Fruit fly (Drosophila melanogaster) whole organism, embryonic: ENCODE measurements around the gene Nadsyn.

ENCODE experiments used
- CG11695 ChIP-seq: fragments of 200-800 bp; sonication (Bioruptor generic); IDR thresholded peaks from 3 replicates; pipeline ENCODE4 v1.3.6; 2022; ENCODE audit warnings: missing biosample characterization, missing genetic modification characterization
- CG12155 ChIP-seq: fragments of 200-800 bp; sonication (Bioruptor generic); optimal IDR thresholded peaks from 3 replicates; lab custom pipeline; 2016; ENCODE audit warnings: missing biosample characterization, missing genetic modification characterization
- CG14667 ChIP-seq: fragments of 200-800 bp; sonication (Bioruptor generic); IDR thresholded peaks from 2 replicates; pipeline ENCODE4 v1.3.6; 2022; ENCODE audit warnings: missing biosample characterization, missing genetic modification characterization
- CG1602 ChIP-seq: fragments of 200-800 bp; sonication (Bioruptor generic); optimal IDR thresholded peaks from 3 replicates; lab custom pipeline; 2016; ENCODE audit warnings: missing biosample characterization, missing genetic modification characterization
- CG16779 ChIP-seq: fragments of 200-800 bp; sonication (Bioruptor generic); IDR thresholded peaks from 2 replicates; pipeline ENCODE4 v1.3.6; 2022; ENCODE audit warnings: missing biosample characterization, missing genetic modification characterization
- CG16863 ChIP-seq: fragments of 200-800 bp; sonication (Bioruptor generic); optimal IDR thresholded peaks from 3 replicates; lab custom pipeline; 2016; ENCODE audit warnings: missing biosample characterization, missing genetic modification characterization
- CG1832 ChIP-seq: fragments of 200-800 bp; sonication (Bioruptor generic); optimal IDR thresholded peaks from 2 replicates; lab custom pipeline; 2017; ENCODE audit warnings: missing biosample characterization, mild to moderate bottlenecking, missing genetic modification characterization, inconsistent platforms
- CG18599 ChIP-seq: fragments of 200-800 bp; sonication (Bioruptor generic); optimal IDR thresholded peaks from 3 replicates; lab custom pipeline; 2017; ENCODE audit warnings: missing biosample characterization, missing genetic modification characterization, mild to moderate bottlenecking, moderate library complexity, missing genetic modification reagents
- CG32767 ChIP-seq: fragments of 200-800 bp; sonication (Bioruptor generic); IDR thresholded peaks from 2 replicates; pipeline ENCODE4 v1.3.6; 2022; ENCODE audit warnings: missing biosample characterization, missing genetic modification characterization
- CG34224 ChIP-seq: fragments of 200-800 bp; sonication (Bioruptor generic); IDR thresholded peaks from 3 replicates; pipeline ENCODE4 v1.3.6; 2022; ENCODE audit warnings: missing biosample characterization, missing genetic modification characterization; ENCODE audit not compliant: partially characterized antibody
- CG43689 ChIP-seq: fragments of 200-800 bp; sonication (Bioruptor generic); IDR thresholded peaks from 2 replicates; pipeline ENCODE4 v1.3.6; 2022; ENCODE audit warnings: missing biosample characterization, missing genetic modification characterization
- CG8924 ChIP-seq: fragments of 200-800 bp; optimal IDR thresholded peaks from 3 replicates; lab custom pipeline; 2019; ENCODE audit warnings: missing biosample characterization, mild to moderate bottlenecking, missing genetic modification characterization, moderate library complexity
- CG9609 ChIP-seq: fragments of 200-800 bp; sonication (Bioruptor generic); optimal IDR thresholded peaks from 3 replicates; lab custom pipeline; 2016; ENCODE audit warnings: missing biosample characterization, missing genetic modification characterization
- CTCF ChIP-seq: fragments of 200-800 bp; sonication (Bioruptor generic); optimal IDR thresholded peaks from 2 replicates; lab custom pipeline; 2017; ENCODE audit warnings: missing biosample characterization, mild to moderate bottlenecking, missing genetic modification characterization, moderate library complexity
- D ChIP-seq, 2 experiments: fragments of 200-800 bp in 1 of 2; fragments of >200 bp in 1 of 2; sonication (Bioruptor generic) in 1 of 2; optimal IDR thresholded peaks; 2 replicates in 1 of 2; 3 replicates in 1 of 2; lab custom pipeline; 2017; ENCODE audit warnings: mild to moderate bottlenecking in 1 of 2, missing biosample characterization in 1 of 2, missing genetic modification characterization in 1 of 2, missing genetic modification reagents in 1 of 2
- D19A ChIP-seq: fragments of 200-800 bp; optimal IDR thresholded peaks from 3 replicates; lab custom pipeline; 2019; ENCODE audit warnings: missing biosample characterization, mild to moderate bottlenecking, missing genetic modification characterization, moderate library complexity
- E2f2 ChIP-seq: fragments of 200-800 bp; sonication (Bioruptor generic); IDR thresholded peaks from 2 replicates; pipeline ENCODE4 v1.3.6; 2022; ENCODE audit warnings: missing biosample characterization, missing genetic modification characterization
- Fer2 ChIP-seq: fragments of 200-800 bp; sonication (Bioruptor generic); optimal IDR thresholded peaks from 2 replicates; lab custom pipeline; 2018; ENCODE audit warnings: missing biosample characterization, mild to moderate bottlenecking, missing genetic modification characterization, moderate library complexity
- HLH4C ChIP-seq: fragments of 200-800 bp; sonication (Bioruptor generic); IDR thresholded peaks from 3 replicates; pipeline ENCODE4 v1.3.6; 2022; ENCODE audit warnings: missing biosample characterization, missing genetic modification characterization; ENCODE audit not compliant: partially characterized antibody
- Hand ChIP-seq: fragments of 200-800 bp; sonication (Bioruptor generic); optimal IDR thresholded peaks from 2 replicates; lab custom pipeline; 2017; ENCODE audit warnings: mild to moderate bottlenecking, missing biosample characterization, missing genetic modification reagents, missing genetic modification characterization
- Lhr ChIP-seq: fragments of 200-800 bp; sonication (Bioruptor generic); optimal IDR thresholded peaks from 3 replicates; lab custom pipeline; 2017; ENCODE audit warnings: mild to moderate bottlenecking, missing biosample characterization, missing genetic modification reagents, missing genetic modification characterization
- Max ChIP-seq: fragments of 200-800 bp; sonication (Bioruptor generic); optimal IDR thresholded peaks from 2 replicates; lab custom pipeline; 2016; ENCODE audit warnings: missing biosample characterization, mild to moderate bottlenecking, missing genetic modification characterization
- Meics ChIP-seq: fragments of 200-800 bp; sonication (Bioruptor generic); optimal IDR thresholded peaks from 2 replicates; lab custom pipeline; 2017; ENCODE audit warnings: missing biosample characterization, mild to moderate bottlenecking, missing genetic modification characterization
- Nf-YA ChIP-seq: fragments of 200-800 bp; sonication (Bioruptor generic); IDR thresholded peaks from 2 replicates; pipeline ENCODE4 v1.3.6; 2022; ENCODE audit warnings: missing biosample characterization, missing genetic modification characterization
- Oaz ChIP-seq: fragments of 200-800 bp; sonication (Bioruptor generic); IDR thresholded peaks from 2 replicates; pipeline ENCODE4 v1.3.6; 2022; ENCODE audit warnings: missing biosample characterization, missing genetic modification characterization
- Opbp ChIP-seq: fragments of 200-800 bp; sonication (Bioruptor generic); IDR thresholded peaks from 3 replicates; pipeline ENCODE4 v1.3.6; 2022; ENCODE audit warnings: missing biosample characterization, missing genetic modification characterization; ENCODE audit not compliant: partially characterized antibody
- Scr ChIP-seq: fragments of 200-800 bp; sonication (Bioruptor generic); IDR thresholded peaks from 2 replicates; pipeline ENCODE4 v1.3.6; 2022; ENCODE audit warnings: missing biosample characterization, missing genetic modification characterization; ENCODE audit not compliant: partially characterized antibody
- Six4 ChIP-seq: fragments of 200-800 bp; sonication (Bioruptor generic); optimal IDR thresholded peaks from 2 replicates; lab custom pipeline; 2016; ENCODE audit warnings: missing biosample characterization, missing genetic modification characterization
- Sox102F ChIP-seq: fragments of 200-800 bp; sonication (Bioruptor generic); optimal IDR thresholded peaks from 2 replicates; lab custom pipeline; 2018; ENCODE audit warnings: missing biosample characterization, mild to moderate bottlenecking, missing genetic modification characterization, moderate library complexity
- ash1 ChIP-seq: fragments of 200-800 bp; sonication (Bioruptor generic); optimal IDR thresholded peaks from 2 replicates; lab custom pipeline; 2018; ENCODE audit warnings: missing biosample characterization, mild to moderate bottlenecking, missing genetic modification characterization
- bcd ChIP-seq: fragments of 200-800 bp; sonication (Bioruptor generic); optimal IDR thresholded peaks from 2 replicates; lab custom pipeline; 2017; ENCODE audit warnings: missing biosample characterization, mild to moderate bottlenecking, missing genetic modification characterization
- caup ChIP-seq: fragments of 200-800 bp; sonication (Bioruptor generic); optimal IDR thresholded peaks from 3 replicates; lab custom pipeline; 2017; ENCODE audit warnings: missing biosample characterization, mild to moderate bottlenecking, missing genetic modification characterization, moderate library complexity; ENCODE audit not compliant: severe bottlenecking
- ems ChIP-seq: fragments of 200-800 bp; sonication (Bioruptor generic); optimal IDR thresholded peaks from 3 replicates; lab custom pipeline; 2016; ENCODE audit warnings: missing biosample characterization, missing genetic modification characterization
- gcm2 ChIP-seq: fragments of 200-800 bp; sonication (Bioruptor generic); optimal IDR thresholded peaks from 2 replicates; lab custom pipeline; 2016; ENCODE audit warnings: missing biosample characterization, missing genetic modification characterization
- ken ChIP-seq: fragments of 200-800 bp; sonication (Bioruptor generic); IDR thresholded peaks from 3 replicates; pipeline ENCODE4 v1.3.6; 2022; ENCODE audit warnings: missing biosample characterization, missing genetic modification characterization
- maf-S ChIP-seq: fragments of 200-800 bp; sonication (Bioruptor generic); optimal IDR thresholded peaks from 2 replicates; lab custom pipeline; 2016; ENCODE audit warnings: missing biosample characterization, missing genetic modification characterization
- nmo ChIP-seq: fragments of 200-800 bp; sonication (Bioruptor generic); optimal IDR thresholded peaks from 2 replicates; lab custom pipeline; 2018; ENCODE audit warnings: missing biosample characterization, mild to moderate bottlenecking, missing genetic modification characterization, moderate library complexity
- phol ChIP-seq: fragments of 200-800 bp; sonication (Bioruptor generic); optimal IDR thresholded peaks from 3 replicates; lab custom pipeline; 2018; ENCODE audit warnings: missing biosample characterization, mild to moderate bottlenecking, missing genetic modification characterization, moderate library complexity
- repo ChIP-seq: fragments of 200-800 bp; sonication (Bioruptor generic); optimal IDR thresholded peaks from 2 replicates; lab custom pipeline; 2016; ENCODE audit warnings: missing biosample characterization, missing genetic modification characterization
- ro ChIP-seq: fragments of 200-800 bp; sonication (Bioruptor generic); IDR thresholded peaks from 2 replicates; pipeline ENCODE4 v1.3.6; 2022; ENCODE audit warnings: missing biosample characterization, missing genetic modification characterization
- row ChIP-seq: fragments of 200-800 bp; sonication (Bioruptor generic); IDR thresholded peaks from 3 replicates; pipeline ENCODE4 v1.3.6; 2022; ENCODE audit warnings: missing biosample characterization, missing genetic modification characterization
- sd ChIP-seq: fragments of 200-800 bp; sonication (Bioruptor generic); optimal IDR thresholded peaks from 3 replicates; lab custom pipeline; 2018; ENCODE audit warnings: missing biosample characterization, mild to moderate bottlenecking, missing genetic modification characterization, moderate library complexity
- sens ChIP-seq: fragments of 200-800 bp; sonication (Bioruptor generic); peaks from one replicate; lab custom pipeline; 2016; ENCODE audit warnings: missing biosample characterization, missing genetic modification characterization
- sim ChIP-seq: fragments of 200-800 bp; sonication (Bioruptor generic); IDR thresholded peaks from 2 replicates; pipeline ENCODE4 v1.3.6; 2022; ENCODE audit warnings: missing biosample characterization, missing genetic modification characterization
- slp2 ChIP-seq: fragments of 200-800 bp; sonication (Bioruptor generic); optimal IDR thresholded peaks from 2 replicates; lab custom pipeline; 2016; ENCODE audit warnings: missing biosample characterization, missing genetic modification characterization
- sob ChIP-seq: fragments of 200-800 bp; sonication (Bioruptor generic); IDR thresholded peaks from 2 replicates; pipeline ENCODE4 v1.3.6; 2022; ENCODE audit warnings: missing biosample characterization, missing genetic modification characterization
- stwl ChIP-seq: fragments of 200-800 bp; sonication (Bioruptor generic); optimal IDR thresholded peaks from 3 replicates; lab custom pipeline; 2018; ENCODE audit warnings: missing biosample characterization, mild to moderate bottlenecking, missing genetic modification characterization, moderate library complexity
- tap ChIP-seq: fragments of 200-800 bp; optimal IDR thresholded peaks from 3 replicates; lab custom pipeline; 2019; ENCODE audit warnings: missing biosample characterization, mild to moderate bottlenecking, missing genetic modification characterization, moderate library complexity
- tll ChIP-seq, 2 experiments: fragments of 200-800 bp in 1 of 2; fragments of >200 bp in 1 of 2; sonication (Bioruptor generic) in 1 of 2; optimal IDR thresholded peaks; 2 replicates each; lab custom pipeline; 2017 to 2019; ENCODE audit warnings: missing biosample characterization in 2 of 2, missing genetic modification characterization in 2 of 2, mild to moderate bottlenecking in 1 of 2, moderate library complexity in 1 of 2
- unc-4 ChIP-seq: fragments of 200-800 bp; sonication (Bioruptor generic); IDR thresholded peaks from 2 replicates; pipeline ENCODE4 v1.3.6; 2022; ENCODE audit warnings: missing biosample characterization, missing genetic modification characterization; ENCODE audit not compliant: partially characterized antibody

Nadsyn gene

dm6 chrX:13756776-13757312 is 38.8 kb upstream of the Nadsyn start, which contains the start of the genes CG32625 and Rtc1 (continued):
- TF ChIP-seq ken (GFP tag; lab: Robert Waterston, UW) = peak; percentile 62; the same call in 1 of the 3 replicates
- TF ChIP-seq CG11695 (GFP tag; lab: Robert Waterston, UW) = no peak
- TF ChIP-seq stwl (tag; lab: Kevin White, UChicago) = peak; percentile 74
- peak; percentile 51 for TF ChIP-seq Lhr (GFP tag; lab: Kevin White, UChicago)
- peak; percentile 37 for TF ChIP-seq D19A (tag; lab: Kevin White, UChicago)
- peak; percentile 19 for TF ChIP-seq bcd
- peak; percentile 61 for TF ChIP-seq E2f2
- TF ChIP-seq Oaz (GFP tag; lab: Robert Waterston, UW) = 0 out of 2 replicates have a peak, but pooled peaks have one; percentile 15
- no peak for TF ChIP-seq slp2 (GFP tag; lab: Kevin White, UChicago)
- TF ChIP-seq CG14667 (GFP tag; lab: Robert Waterston, UW) = 0 out of 2 replicates have a peak, but pooled peaks have one; percentile 13
- TF ChIP-seq CG16779 (GFP tag; lab: Robert Waterston, UW) = no peak
- no peak for TF ChIP-seq sens
- TF ChIP-seq Fer2 (tag; lab: Kevin White, UChicago) = peak; percentile 28
- TF ChIP-seq Scr (GFP tag; lab: Robert Waterston, UW) = peak; percentile 63
- TF ChIP-seq Nf-YA (GFP tag; lab: Robert Waterston, UW) = no peak
- TF ChIP-seq sob (GFP tag; lab: Robert Waterston, UW) = peak; percentile 61; the same call in 1 of the 2 replicates
- TF ChIP-seq CG32767 (GFP tag; lab: Robert Waterston, UW) = no peak
- no peak for TF ChIP-seq tll (GFP tag; optimal IDR thresholded peaks at IDR 0.05; lab: Kevin White, UChicago)
- TF ChIP-seq tap (tag; lab: Kevin White, UChicago) = peak; percentile 37
- TF ChIP-seq repo = no peak
- no peak for TF ChIP-seq ash1 (GFP tag; lab: Kevin White, UChicago)
- TF ChIP-seq HLH4C (GFP tag; lab: Robert Waterston, UW) = peak; percentile 70
- TF ChIP-seq CG8924 (tag; lab: Kevin White, UChicago) = peak; percentile 55
- TF ChIP-seq sd = peak; percentile 68
- TF ChIP-seq Hand (GFP tag; lab: Kevin White, UChicago) = peak; percentile 19
- TF ChIP-seq unc-4 (GFP tag; lab: Robert Waterston, UW) = peak; percentile 67
- no peak for TF ChIP-seq D (optimal IDR thresholded peaks at IDR 0.05; lab: Kevin White, UChicago)
- no peak for TF ChIP-seq D (GFP tag; optimal IDR thresholded peaks at IDR 0.05; lab: Kevin White, UChicago)
- TF ChIP-seq Meics (GFP tag; lab: Kevin White, UChicago) = peak; percentile 49
- TF ChIP-seq Opbp (GFP tag; lab: Robert Waterston, UW) = peak; percentile 51; the same call in 2 of the 3 replicates
- TF ChIP-seq CG34224 = peak; percentile 63; the same call in 2 of the 3 replicates
- peak; percentile 75 for TF ChIP-seq row (GFP tag; lab: Robert Waterston, UW)
- TF ChIP-seq caup (GFP tag; lab: Kevin White, UChicago) = no peak
- TF ChIP-seq gcm2 (GFP tag; lab: Kevin White, UChicago) = no peak
- TF ChIP-seq CG16863 (GFP tag; lab: Kevin White, UChicago) = no peak
- TF ChIP-seq ems = no peak
- peak; percentile 73 for TF ChIP-seq Max (GFP tag; lab: Kevin White, UChicago)
- TF ChIP-seq CG18599 = peak; percentile 54
- peak; percentile 20 for TF ChIP-seq CG12155 (GFP tag; lab: Kevin White, UChicago)
- TF ChIP-seq ro (GFP tag; lab: Robert Waterston, UW) = no peak
- TF ChIP-seq CG9609 (GFP tag; lab: Kevin White, UChicago) = no peak
- TF ChIP-seq CTCF = no peak
- peak; percentile 10 for TF ChIP-seq CG1602 (GFP tag; lab: Kevin White, UChicago)
- no peak for TF ChIP-seq maf-S (GFP tag; lab: Kevin White, UChicago)
- peak; percentile 63 for TF ChIP-seq nmo
- no peak for TF ChIP-seq sim (GFP tag; lab: Robert Waterston, UW)
- no peak for TF ChIP-seq CG43689 (GFP tag; lab: Robert Waterston, UW)
- TF ChIP-seq Six4 (GFP tag; lab: Kevin White, UChicago) = peak; percentile 16
- TF ChIP-seq CG1832 = no peak
- peak; percentile 54 for TF ChIP-seq Sox102F
- peak; percentile 62 for TF ChIP-seq phol
